Worm (Caenorhabditis elegans) whole organism, L1 larva: Measurements from ENCODE around the gene C27D9.2.

Experiments
- C04F5.9 ChIP-seq: sonication (generic microtip); optimal IDR thresholded peaks from 2 replicates; lab custom pipeline; 2016; ENCODE audit warnings: missing genetic modification characterization, missing compliant biosample characterization
- C34B4.2 ChIP-seq: sonication (generic microtip); optimal IDR thresholded peaks from 2 replicates; lab custom pipeline; 2017; ENCODE audit warnings: mild to moderate bottlenecking, missing genetic modification characterization, missing compliant biosample characterization
- aha-1 ChIP-seq: fragments of 150-350 bp; optimal IDR thresholded peaks from 2 replicates; lab custom pipeline; 2014; ENCODE audit warnings: missing biosample characterization, missing genetic modification characterization
- aly-2 ChIP-seq: fragments of 150-350 bp; optimal IDR thresholded peaks from 2 replicates; lab custom pipeline; 2014; ENCODE audit warnings: missing biosample characterization, missing genetic modification characterization
- ama-1 ChIP-seq: fragments of 150-350 bp; optimal IDR thresholded peaks from 2 replicates; lab custom pipeline; 2014
- blmp-1 ChIP-seq: fragments of 150-350 bp; optimal IDR thresholded peaks from 2 replicates; lab custom pipeline; 2014; ENCODE audit warnings: missing biosample characterization, missing genetic modification characterization
- ceh-63 ChIP-seq: fragments of 200-800 bp; sonication (Bioruptor generic); optimal IDR thresholded peaks from 2 replicates; lab custom pipeline; 2018; ENCODE audit warnings: mild to moderate bottlenecking, missing genetic modification characterization, missing compliant biosample characterization
- ceh-88 ChIP-seq: fragments of 200-800 bp; sonication (Bioruptor generic); IDR thresholded peaks from 2 replicates; pipeline ENCODE4 v1.3.6; 2022; ENCODE audit warnings: missing genetic modification characterization, missing compliant biosample characterization
- dpl-1 ChIP-seq, 3 experiments: fragments of 150-350 bp in 2 of 3; sonication (generic microtip) in 1 of 3; optimal IDR thresholded peaks; 2 replicates each; lab custom pipeline; 2014 to 2017; ENCODE audit warnings: missing biosample characterization in 3 of 3, missing genetic modification characterization in 3 of 3, missing genetic modification reagents in 3 of 3
- dsc-1 ChIP-seq: sonication (generic microtip); optimal IDR thresholded peaks from 2 replicates; lab custom pipeline; 2016; ENCODE audit warnings: mild to moderate bottlenecking, missing genetic modification characterization, missing compliant biosample characterization
- efl-1 ChIP-seq, 4 experiments: fragments of 150-350 bp; optimal IDR thresholded peaks in 3 of 4; peaks in 1 of 4; 1 replicate in 1 of 4; 2 replicates in 3 of 4; lab custom pipeline; 2014; ENCODE audit warnings: missing biosample characterization in 2 of 4, missing genetic modification characterization in 2 of 4, missing genetic modification reagents in 2 of 4
- efl-3 ChIP-seq: fragments of 200-800 bp; sonication (Bioruptor generic); optimal IDR thresholded peaks from 2 replicates; lab custom pipeline; 2018; ENCODE audit warnings: mild to moderate bottlenecking, missing genetic modification characterization, missing compliant biosample characterization
- egl-13 ChIP-seq: sonication (generic microtip); optimal IDR thresholded peaks from 2 replicates; lab custom pipeline; 2016; ENCODE audit warnings: missing genotype, missing genetic modification reagents, missing genetic modification characterization, missing compliant biosample characterization
- ets-5 ChIP-seq: fragments of 200-800 bp; sonication (Bioruptor generic); IDR thresholded peaks from 2 replicates; pipeline ENCODE4 v1.3.6; 2022; ENCODE audit warnings: missing genetic modification characterization, missing compliant biosample characterization
- fkh-10 ChIP-seq: sonication (generic microtip); optimal IDR thresholded peaks from 2 replicates; lab custom pipeline; 2017; ENCODE audit warnings: missing biosample characterization, missing genetic modification reagents, missing genetic modification characterization
- fkh-4 ChIP-seq: sonication (generic microtip); optimal IDR thresholded peaks from 2 replicates; lab custom pipeline; 2016; ENCODE audit warnings: missing compliant biosample characterization, missing genetic modification characterization, borderline replicate concordance
- fos-1 ChIP-seq: fragments of 150-350 bp; optimal IDR thresholded peaks from 2 replicates; lab custom pipeline; 2014; ENCODE audit warnings: missing biosample characterization, missing genetic modification characterization
- isw-1 ChIP-seq: fragments of 200-800 bp; sonication (Bioruptor generic); IDR thresholded peaks from 2 replicates; pipeline ENCODE4 v1.3.6; 2022; ENCODE audit warnings: missing genetic modification characterization, missing compliant biosample characterization
- lin-14 ChIP-seq: fragments of 200-800 bp; sonication (Bioruptor generic); optimal IDR thresholded peaks from 2 replicates; lab custom pipeline; 2018; ENCODE audit warnings: mild to moderate bottlenecking, missing genetic modification characterization, moderate library complexity, missing compliant biosample characterization
- lin-35 ChIP-seq, 2 experiments: fragments of 150-350 bp; optimal IDR thresholded peaks; 2 replicates each; lab custom pipeline; 2014; ENCODE audit warnings: missing biosample characterization in 2 of 2, missing genetic modification characterization in 2 of 2, missing genetic modification reagents in 2 of 2
- lir-3 ChIP-seq: sonication (generic microtip); optimal IDR thresholded peaks from 2 replicates; lab custom pipeline; 2016; ENCODE audit warnings: mild to moderate bottlenecking, missing genetic modification characterization, moderate library complexity, missing compliant biosample characterization; ENCODE audit not compliant: poor library complexity
- lsy-2 ChIP-seq, 2 experiments: fragments of 150-350 bp; optimal IDR thresholded peaks; 2 replicates each; lab custom pipeline; 2014; ENCODE audit warnings: missing biosample characterization in 2 of 2, missing genetic modification characterization in 2 of 2
- mab-9 ChIP-seq: fragments of 200-800 bp; sonication (Bioruptor generic); IDR thresholded peaks from 2 replicates; pipeline ENCODE4 v1.3.6; 2022; ENCODE audit warnings: missing genetic modification reagents, missing genetic modification characterization, missing compliant biosample characterization
- mdl-1 ChIP-seq, 2 experiments: fragments of 150-350 bp; optimal IDR thresholded peaks; 2 replicates each; lab custom pipeline; 2014 to 2017; ENCODE audit warnings: missing biosample characterization in 2 of 2, missing genetic modification characterization in 2 of 2, inconsistent platforms in 1 of 2
- nhr-237 ChIP-seq: fragments of 150-350 bp; optimal IDR thresholded peaks from 2 replicates; lab custom pipeline; 2014; ENCODE audit warnings: missing biosample characterization, missing genetic modification characterization
- nhr-47 ChIP-seq: sonication (generic microtip); optimal IDR thresholded peaks from 2 replicates; lab custom pipeline; 2016; ENCODE audit warnings: mild to moderate bottlenecking, missing genetic modification characterization, moderate library complexity, missing compliant biosample characterization
- nhr-71 ChIP-seq: sonication (generic microtip); optimal IDR thresholded peaks from 2 replicates; lab custom pipeline; 2016; ENCODE audit warnings: mild to moderate bottlenecking, missing genetic modification characterization, moderate library complexity, missing compliant biosample characterization
- nhr-76 ChIP-seq: sonication (generic microtip); optimal IDR thresholded peaks from 2 replicates; lab custom pipeline; 2017; ENCODE audit warnings: missing biosample characterization, missing genetic modification characterization
- nhr-77 ChIP-seq: fragments of 150-350 bp; optimal IDR thresholded peaks from 2 replicates; lab custom pipeline; 2014; ENCODE audit warnings: missing biosample characterization, missing genetic modification characterization
- nhr-90 ChIP-seq: sonication (generic microtip); optimal IDR thresholded peaks from 2 replicates; lab custom pipeline; 2016; ENCODE audit warnings: mild to moderate bottlenecking, missing genetic modification characterization, missing compliant biosample characterization; ENCODE audit not compliant: poor library complexity
- pqm-1 ChIP-seq: sonication (generic microtip); optimal IDR thresholded peaks from 3 replicates; lab custom pipeline; 2017; ENCODE audit warnings: missing biosample characterization, missing genetic modification characterization
- rnt-1 ChIP-seq: sonication (generic microtip); optimal IDR thresholded peaks from 2 replicates; lab custom pipeline; 2016; ENCODE audit warnings: mild to moderate bottlenecking, missing genetic modification characterization, moderate library complexity, missing compliant biosample characterization
- skn-1 ChIP-seq: fragments of 150-350 bp; optimal IDR thresholded peaks from 2 replicates; lab custom pipeline; 2014; ENCODE audit warnings: missing biosample characterization, missing genetic modification characterization
- snu-23 ChIP-seq: sonication (generic microtip); optimal IDR thresholded peaks from 2 replicates; lab custom pipeline; 2016; ENCODE audit warnings: missing genetic modification characterization, missing compliant biosample characterization
- sox-4 ChIP-seq: sonication (generic microtip); optimal IDR thresholded peaks from 2 replicates; lab custom pipeline; 2016; ENCODE audit warnings: missing genetic modification characterization, missing compliant biosample characterization
- sptf-1 ChIP-seq: fragments of 150-350 bp; optimal IDR thresholded peaks from 2 replicates; lab custom pipeline; 2014; ENCODE audit warnings: missing biosample characterization, missing genetic modification characterization
- swsn-7 ChIP-seq: sonication (generic microtip); optimal IDR thresholded peaks from 2 replicates; lab custom pipeline; 2016; ENCODE audit warnings: missing genetic modification characterization, missing compliant biosample characterization
- tlp-1 ChIP-seq: fragments of 150-350 bp; optimal IDR thresholded peaks from 2 replicates; lab custom pipeline; 2014; ENCODE audit warnings: missing biosample characterization, missing genetic modification characterization
- unc-130 ChIP-seq: fragments of 150-350 bp; optimal IDR thresholded peaks from 2 replicates; lab custom pipeline; 2017; ENCODE audit warnings: missing biosample characterization, missing genetic modification characterization, inconsistent platforms
- unc-30 ChIP-seq: sonication (generic microtip); optimal IDR thresholded peaks from 2 replicates; lab custom pipeline; 2017; ENCODE audit warnings: missing biosample characterization, missing genetic modification characterization
- unc-86 ChIP-seq: sonication (generic microtip); optimal IDR thresholded peaks from 2 replicates; lab custom pipeline; 2016; ENCODE audit warnings: missing genetic modification characterization, missing compliant biosample characterization
- unc-98 ChIP-seq: fragments of 200-800 bp; sonication (Bioruptor generic); IDR thresholded peaks from 2 replicates; pipeline ENCODE4 v1.3.6; 2022; ENCODE audit warnings: missing genetic modification characterization, missing compliant biosample characterization
- xbp-1 ChIP-seq: sonication (generic microtip); optimal IDR thresholded peaks from 2 replicates; lab custom pipeline; 2016; ENCODE audit warnings: missing genetic modification characterization, missing compliant biosample characterization
- ztf-11 ChIP-seq, 2 experiments: sonication (generic microtip); optimal IDR thresholded peaks; 2 replicates each; lab custom pipeline; 2016 to 2017; ENCODE audit warnings: missing genetic modification characterization in 2 of 2, missing biosample characterization in 1 of 2, missing compliant biosample characterization in 1 of 2

The C27D9.2 gene

DNA sequence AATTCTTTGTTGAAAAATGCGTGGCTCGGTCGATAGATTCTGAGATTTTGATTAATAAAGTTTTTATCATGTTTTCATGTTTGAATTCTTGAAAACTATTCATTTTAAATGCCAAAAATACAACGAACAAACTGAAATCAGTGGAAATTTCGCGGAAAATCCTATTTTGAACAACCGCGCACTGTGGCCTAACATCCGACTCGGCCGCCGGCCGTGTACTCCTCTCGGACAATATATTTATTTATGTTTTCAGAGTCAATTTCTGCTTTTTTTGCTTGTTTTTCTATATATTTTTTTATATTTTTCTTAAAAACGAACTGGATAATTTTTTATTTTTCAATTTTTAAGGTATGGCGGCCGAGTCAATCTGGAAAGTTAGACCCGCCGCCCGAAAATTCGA is 34.6 kb upstream of the C27D9.2 start, which contains the start of gene F26G1.1 (continued):
- no peak for TF ChIP-seq sptf-1 (tag; lab: Kevin White, UChicago)
- TF ChIP-seq lsy-2 (tag; optimal IDR thresholded peaks at IDR 0.05; lab: Kevin White, UChicago) = peak; percentile 67 to 74
- no peak for TF ChIP-seq aha-1 (tag; lab: Kevin White, UChicago)
- TF ChIP-seq ztf-11 (tag; optimal IDR thresholded peaks at IDR 0.05; lab: Kevin White, UChicago) = peak in 1 of 2 experiments; percentile 94
- TF ChIP-seq aly-2 = no peak
- peak; percentile 82 for TF ChIP-seq unc-98 (GFP tag; lab: Robert Waterston, UW)
- peak; percentile 90 for TF ChIP-seq dsc-1
- peak; percentile 78 for TF ChIP-seq xbp-1 (tag; lab: Kevin White, UChicago)
- TF ChIP-seq nhr-237 (tag; lab: Kevin White, UChicago) = no peak
- TF ChIP-seq nhr-47 (tag; lab: Kevin White, UChicago) = peak; percentile 89
- peak; percentile 94 for TF ChIP-seq fkh-4
- TF ChIP-seq rnt-1 (tag; lab: Kevin White, UChicago) = peak; percentile 98
- TF ChIP-seq efl-3 (GFP tag; lab: Kevin White, UChicago) = peak; percentile 27
- TF ChIP-seq tlp-1 (tag; lab: Kevin White, UChicago) = no peak
- peak; percentile 85 for TF ChIP-seq nhr-71 (tag; lab: Kevin White, UChicago)
- TF ChIP-seq blmp-1 (tag; lab: Kevin White, UChicago) = peak; percentile 46
- no peak for TF ChIP-seq nhr-76 (tag; lab: Kevin White, UChicago)
- peak; percentile 66 for TF ChIP-seq snu-23 (GFP tag; lab: Kevin White, UChicago)
- peak; percentile 37 for TF ChIP-seq C34B4.2
- no peak for TF ChIP-seq fkh-10 (GFP tag; lab: Kevin White, UChicago)
- TF ChIP-seq lir-3 (tag; lab: Kevin White, UChicago) = peak; percentile 95
- TF ChIP-seq isw-1 (GFP tag; lab: Robert Waterston, UW) = peak; percentile 72
- peak; percentile 78 for TF ChIP-seq swsn-7 (tag; lab: Kevin White, UChicago)
- TF ChIP-seq nhr-90 = peak; percentile 93
- peak; percentile 74 for TF ChIP-seq C04F5.9 (tag; lab: Kevin White, UChicago)
- peak; percentile 65 for TF ChIP-seq lin-14 (GFP tag; lab: Kevin White, UChicago)
- peak; percentile 59 to 92 for TF ChIP-seq efl-1 (optimal IDR thresholded peaks at IDR 0.05; lab: Kevin White, UChicago)
- TF ChIP-seq efl-1 (GFP tag; optimal IDR thresholded peaks at IDR 0.05 in 1 of 2; lab: Kevin White, UChicago) = peak; percentile 93 to 99
- no peak for TF ChIP-seq ama-1 (lab: Kevin White, UChicago)
- TF ChIP-seq skn-1 (tag; lab: Kevin White, UChicago) = peak; percentile 71
- peak; percentile 92 for TF ChIP-seq egl-13 (tag; lab: Kevin White, UChicago)
- no peak for TF ChIP-seq pqm-1

DNA sequence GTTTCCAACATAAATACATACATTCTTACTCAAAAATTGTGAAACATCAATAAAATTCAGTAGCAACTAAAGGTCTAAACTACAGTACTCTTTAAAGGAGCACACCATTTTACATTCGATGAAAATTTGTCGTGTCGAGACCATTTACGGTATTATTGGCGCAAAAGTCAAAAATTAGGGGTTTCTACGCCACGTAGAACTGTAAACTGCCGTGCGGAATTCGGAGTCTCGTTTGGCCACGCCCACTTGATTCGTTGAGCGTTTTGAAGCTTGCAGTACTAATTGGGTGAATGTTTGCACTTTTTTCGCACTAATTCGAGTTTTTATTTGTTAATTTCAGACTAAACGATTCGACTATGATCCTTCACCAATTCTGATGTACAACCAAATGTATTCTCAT is 34.0 kb upstream of the C27D9.2 start:
- peak in 1 of 2 experiments; percentile 1 for TF ChIP-seq efl-1 (optimal IDR thresholded peaks at IDR 0.05; lab: Kevin White, UChicago)
- TF ChIP-seq efl-1 (GFP tag; optimal IDR thresholded peaks at IDR 0.05 in 1 of 2; lab: Kevin White, UChicago) = no peak
- no peak for TF ChIP-seq lin-35 (GFP tag; optimal IDR thresholded peaks at IDR 0.05; lab: Kevin White, UChicago)
- TF ChIP-seq mab-9 = no peak
- no peak for TF ChIP-seq nhr-90
- TF ChIP-seq tlp-1 (tag; lab: Kevin White, UChicago) = no peak
- no peak for TF ChIP-seq ets-5 (GFP tag; lab: Robert Waterston, UW)
- no peak for TF ChIP-seq ceh-88 (GFP tag; lab: Robert Waterston, UW)
- TF ChIP-seq unc-130 (tag; lab: Kevin White, UChicago) = no peak
- TF ChIP-seq dpl-1 (GFP tag; optimal IDR thresholded peaks at IDR 0.05; lab: Kevin White, UChicago) = peak in 1 of 3 experiments; percentile 11
- TF ChIP-seq sox-4 = no peak
- TF ChIP-seq fos-1 (tag; lab: Kevin White, UChicago) = no peak
- TF ChIP-seq rnt-1 (tag; lab: Kevin White, UChicago) = peak; percentile 31
- TF ChIP-seq snu-23 (GFP tag; lab: Kevin White, UChicago) = no peak
- TF ChIP-seq nhr-77 (tag; lab: Kevin White, UChicago) = no peak
- no peak for TF ChIP-seq ceh-63 (GFP tag; lab: Kevin White, UChicago)
- no peak for TF ChIP-seq unc-86
- TF ChIP-seq unc-30 (tag; lab: Kevin White, UChicago) = no peak
- TF ChIP-seq mdl-1 (tag; optimal IDR thresholded peaks at IDR 0.05; lab: Kevin White, UChicago) = no peak
